Worm (Caenorhabditis elegans): ENCODE data around the gene jmjd-4.

jmjd-4 gene

DNA sequence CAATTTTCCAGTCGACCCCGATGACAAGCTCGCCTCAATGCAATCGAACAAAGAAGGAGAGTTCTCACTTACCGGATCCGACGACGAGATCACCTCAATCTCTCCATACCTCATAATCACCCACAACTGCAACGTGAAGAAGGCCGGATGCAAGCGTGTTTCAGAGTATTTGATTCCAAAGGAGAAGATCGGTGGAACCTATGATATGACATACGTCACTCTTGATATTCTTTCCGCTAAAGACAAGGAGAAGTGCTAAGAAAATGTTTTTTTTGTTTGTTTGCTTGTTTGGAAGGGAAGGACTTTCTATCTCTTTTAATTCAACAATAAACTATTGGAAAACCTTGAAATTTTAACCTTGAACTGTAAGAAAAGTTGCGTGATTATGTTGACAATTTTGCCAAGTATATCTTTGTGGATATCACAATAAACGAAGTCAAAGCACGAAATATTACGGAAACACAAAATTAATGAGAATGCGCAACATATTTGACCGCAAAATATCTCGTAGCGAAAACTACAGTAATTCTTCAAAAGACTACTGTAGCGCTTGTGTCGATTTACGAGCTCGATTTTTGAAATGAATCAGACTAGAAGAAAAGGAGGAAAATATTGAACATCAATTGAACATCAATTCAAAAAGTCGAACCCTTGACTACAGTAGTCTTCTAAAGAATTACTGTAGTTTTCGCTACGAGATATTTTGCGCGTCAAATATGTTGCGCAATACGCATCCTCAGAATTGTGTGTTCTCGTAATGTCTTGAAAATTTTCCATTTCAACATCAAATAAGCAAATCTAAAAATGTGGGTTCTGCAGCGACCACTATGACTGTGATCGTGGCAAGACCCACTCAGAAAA lies 5.4 kb upstream of the jmjd-4 start:
- TF ChIP-seq hmbx-1 (tag; optimal IDR thresholded peaks at IDR 0.05) (no peak), scrt-1 (GFP tag; IDR thresholded peaks at IDR 0.05) (no peak), F13C5.2 (tag; optimal IDR thresholded peaks at IDR 0.05) (no peak), ama-1 (optimal IDR thresholded peaks at IDR 0.05) (no peak)

DNA sequence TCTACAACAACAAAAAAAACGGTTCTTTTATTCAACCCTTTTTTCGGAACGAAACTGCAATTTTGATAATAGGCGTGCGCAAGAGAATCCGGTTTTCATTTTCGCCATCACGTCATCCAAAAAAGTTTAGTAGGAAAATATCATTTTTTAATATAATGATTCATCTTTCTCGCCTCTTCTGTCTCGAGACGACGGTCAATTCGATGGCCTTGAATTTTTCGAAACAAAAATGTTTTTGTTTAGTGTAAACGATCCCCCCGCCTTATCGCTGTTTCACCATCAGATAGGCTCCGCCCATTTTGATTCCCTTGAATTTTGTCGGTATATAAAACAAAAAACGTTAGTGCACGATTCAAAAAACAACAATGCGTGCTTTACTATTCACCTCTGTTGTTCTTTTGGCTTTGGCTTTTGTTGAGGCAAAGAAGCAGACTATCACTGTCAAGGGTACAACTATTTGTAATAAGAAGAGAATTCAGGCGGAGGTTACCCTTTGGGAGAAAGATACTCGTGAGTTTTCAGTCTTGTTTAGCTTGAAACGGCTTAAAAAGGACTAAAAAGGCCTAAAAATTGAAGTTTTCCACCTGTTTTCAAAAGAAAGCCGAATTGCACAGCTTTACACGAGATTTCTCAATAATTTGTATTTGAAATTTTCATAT lies 3.8 kb upstream of the jmjd-4 start, which contains the start of gene ttr-15:
ttr-15 (plus strand) TSS at position 340 of the 659 bp plus-strand sequence.
- TF ChIP-seq hnd-1 (tag; optimal IDR thresholded peaks at IDR 0.05) (no peak), F13C5.2 (tag; optimal IDR thresholded peaks at IDR 0.05) (no peak), ceh-36 (tag; optimal IDR thresholded peaks at IDR 0.05) (no peak)

DNA sequence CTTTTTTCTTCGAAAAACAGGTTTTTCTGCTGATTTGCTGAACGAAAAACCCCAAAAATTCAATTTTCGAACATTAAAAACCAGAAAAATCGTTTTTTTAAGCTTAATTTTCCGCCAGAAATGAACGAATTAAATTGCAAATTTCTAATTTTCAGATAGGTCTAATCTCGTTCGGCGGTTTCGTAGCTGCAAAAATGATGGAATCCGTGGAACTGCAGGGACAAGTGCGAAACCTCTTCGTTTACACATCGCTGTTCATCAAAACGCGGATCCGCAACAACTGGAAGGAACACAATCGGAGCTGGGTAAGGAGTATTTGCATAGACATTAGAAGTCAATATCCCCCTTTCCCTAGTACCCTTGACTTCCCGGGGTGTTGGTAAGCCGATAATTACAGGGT lies 2.3 kb upstream of the jmjd-4 start:
- TF ChIP-seq B0310.2 (tag; optimal IDR thresholded peaks at IDR 0.05) (no peak), aly-1 (tag; optimal IDR thresholded peaks at IDR 0.05) (no peak), ama-1 (optimal IDR thresholded peaks at IDR 0.05) (no peak), ets-7 (tag; optimal IDR thresholded peaks at IDR 0.05) (no peak), hmg-4 (GFP tag; optimal IDR thresholded peaks at IDR 0.05) (no peak), ceh-13 (GFP tag; optimal IDR thresholded peaks at IDR 0.05) (no peak), pes-1 (GFP tag; IDR thresholded peaks at IDR 0.05) (no peak), tra-4 (tag; optimal IDR thresholded peaks at IDR 0.05) (no peak), scrt-1 (GFP tag; IDR thresholded peaks at IDR 0.05) (no peak), ceh-36 (tag; optimal IDR thresholded peaks at IDR 0.05) (no peak), F13C5.2 (tag; optimal IDR thresholded peaks at IDR 0.05) (no peak), hnd-1 (tag; optimal IDR thresholded peaks at IDR 0.05) (no peak), sea-1 (GFP tag; conservative IDR thresholded peaks at IDR 0.05) (no peak), tbx-11 (GFP tag; IDR thresholded peaks at IDR 0.05) (no peak), flt-1 (GFP tag; IDR thresholded peaks at IDR 0.05) (no peak), tbx-37 (GFP tag; conservative IDR thresholded peaks at IDR 0.05) (no peak), hmbx-1 (tag; optimal IDR thresholded peaks at IDR 0.05) (no peak)

DNA sequence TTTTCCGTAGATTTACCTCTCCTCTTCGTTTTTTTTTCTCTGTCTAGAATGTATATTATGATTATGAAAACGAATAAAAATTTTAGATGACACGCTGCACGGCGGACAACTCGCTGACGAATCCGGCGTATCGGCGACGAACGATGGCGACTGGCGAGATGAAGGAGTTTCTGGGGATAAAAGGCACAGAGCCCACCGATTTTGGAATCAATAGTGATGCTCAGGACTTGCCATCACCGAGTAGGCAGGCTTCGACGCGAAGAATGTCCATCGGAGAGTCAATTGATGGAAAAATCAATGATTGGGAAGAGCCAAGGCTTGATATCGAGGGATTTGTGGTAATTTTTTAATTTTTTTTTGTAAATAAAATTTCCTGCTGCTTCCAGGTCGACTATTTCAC lies 1.3 kb upstream of the jmjd-4 start, which contains the start of gene ced-9:
ced-9 (plus strand) TSS at position 87 of the 400 bp plus-strand sequence.
- TF ChIP-seq tra-4 (tag; optimal IDR thresholded peaks at IDR 0.05) (no peak), ets-7 (tag; optimal IDR thresholded peaks at IDR 0.05) (no peak), ceh-13 (GFP tag; optimal IDR thresholded peaks at IDR 0.05) (no peak), hmbx-1 (tag; optimal IDR thresholded peaks at IDR 0.05) (no peak), flt-1 (GFP tag; IDR thresholded peaks at IDR 0.05) (no peak), hnd-1 (tag; optimal IDR thresholded peaks at IDR 0.05) (no peak), scrt-1 (GFP tag; IDR thresholded peaks at IDR 0.05) (no peak), ama-1 (optimal IDR thresholded peaks at IDR 0.05) (no peak), aly-1 (tag; optimal IDR thresholded peaks at IDR 0.05) (no peak), B0310.2 (tag; optimal IDR thresholded peaks at IDR 0.05) (no peak), pes-1 (GFP tag; IDR thresholded peaks at IDR 0.05) (no peak), tbx-11 (GFP tag; IDR thresholded peaks at IDR 0.05) (no peak), sea-1 (GFP tag; conservative IDR thresholded peaks at IDR 0.05) (no peak), ceh-36 (tag; optimal IDR thresholded peaks at IDR 0.05) (no peak), F13C5.2 (tag; optimal IDR thresholded peaks at IDR 0.05) (no peak), tbx-37 (GFP tag; conservative IDR thresholded peaks at IDR 0.05) (no peak), hmg-4 (GFP tag; optimal IDR thresholded peaks at IDR 0.05) (no peak)

DNA sequence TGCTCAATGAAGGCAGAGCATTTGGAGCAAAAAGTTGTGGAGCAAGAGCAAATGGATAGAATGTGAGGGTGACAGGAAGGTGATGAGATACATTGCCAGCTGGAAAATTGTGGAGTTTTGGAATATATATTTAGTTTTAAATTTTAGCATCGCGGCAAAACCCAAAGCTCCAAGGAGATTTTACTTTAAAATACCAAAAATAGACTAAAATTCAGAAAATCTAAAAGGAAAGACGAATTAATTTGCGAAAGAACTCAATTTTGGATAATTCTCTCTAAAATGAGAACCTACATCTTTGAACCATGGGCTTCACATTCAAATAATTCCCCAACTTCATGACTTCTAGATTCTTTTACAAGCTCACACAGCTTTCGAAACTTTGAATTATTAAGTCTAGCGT lies 1.3 kb downstream of the jmjd-4 start, which contains the start of gene T07C4.12:
T07C4.12 (minus strand) TSS at position 101 of the 400 bp plus-strand sequence.
- TF ChIP-seq ceh-13 (GFP tag; optimal IDR thresholded peaks at IDR 0.05) (no peak), tbx-11 (GFP tag; IDR thresholded peaks at IDR 0.05) (no peak), flt-1 (GFP tag; IDR thresholded peaks at IDR 0.05) (no peak), ceh-36 (tag; optimal IDR thresholded peaks at IDR 0.05) (no peak), tbx-37 (GFP tag; conservative IDR thresholded peaks at IDR 0.05) (no peak), hmg-4 (GFP tag; optimal IDR thresholded peaks at IDR 0.05) (no peak), ets-7 (tag; optimal IDR thresholded peaks at IDR 0.05) (no peak), hmbx-1 (tag; optimal IDR thresholded peaks at IDR 0.05) (no peak), F13C5.2 (tag; optimal IDR thresholded peaks at IDR 0.05) (no peak), scrt-1 (GFP tag; IDR thresholded peaks at IDR 0.05) (no peak), B0310.2 (tag; optimal IDR thresholded peaks at IDR 0.05) (no peak), pes-1 (GFP tag; IDR thresholded peaks at IDR 0.05) (no peak), ama-1 (optimal IDR thresholded peaks at IDR 0.05) (no peak)

DNA sequence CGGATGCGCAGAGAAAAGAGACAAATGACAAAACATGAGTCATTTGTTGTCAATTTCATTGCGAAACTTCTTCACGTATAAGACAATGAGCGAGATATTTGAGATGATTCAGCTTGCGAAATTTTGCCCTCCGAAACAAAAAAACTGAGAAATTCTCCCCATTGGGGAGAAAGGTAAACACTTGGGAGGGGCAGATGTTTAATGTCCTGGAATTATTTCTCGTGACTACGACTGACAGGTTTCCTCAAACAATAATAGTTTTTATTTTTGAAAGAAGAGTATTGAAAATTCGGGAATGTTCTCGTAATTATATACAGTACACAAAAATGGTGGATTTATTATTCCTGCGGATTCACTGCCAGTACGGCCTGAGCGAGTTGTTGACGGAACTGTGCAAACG lies 2.6 kb downstream of the jmjd-4 start:
- TF ChIP-seq ets-7 (tag; optimal IDR thresholded peaks at IDR 0.05), result no peak
- TF ChIP-seq F13C5.2 (tag; optimal IDR thresholded peaks at IDR 0.05), result no peak
- TF ChIP-seq hmbx-1 (tag; optimal IDR thresholded peaks at IDR 0.05), result no peak
- TF ChIP-seq hnd-1 (tag; optimal IDR thresholded peaks at IDR 0.05), result no peak
- no peak for TF ChIP-seq tbx-11 (GFP tag; IDR thresholded peaks at IDR 0.05)
- TF ChIP-seq scrt-1 (GFP tag; IDR thresholded peaks at IDR 0.05), result no peak
- TF ChIP-seq flt-1 (GFP tag; IDR thresholded peaks at IDR 0.05), result no peak
- TF ChIP-seq tra-4 (tag; optimal IDR thresholded peaks at IDR 0.05), result no peak
- TF ChIP-seq tbx-37 (GFP tag; conservative IDR thresholded peaks at IDR 0.05), result no peak
- TF ChIP-seq ama-1 (optimal IDR thresholded peaks at IDR 0.05), result no peak
- no peak for TF ChIP-seq sea-1 (GFP tag; conservative IDR thresholded peaks at IDR 0.05)
- TF ChIP-seq aly-1 (tag; optimal IDR thresholded peaks at IDR 0.05), result no peak
- TF ChIP-seq pes-1 (GFP tag; IDR thresholded peaks at IDR 0.05), result no peak
- TF ChIP-seq ceh-13 (GFP tag; optimal IDR thresholded peaks at IDR 0.05), result no peak
- TF ChIP-seq hmg-4 (GFP tag; optimal IDR thresholded peaks at IDR 0.05), result no peak
- no peak for TF ChIP-seq B0310.2 (tag; optimal IDR thresholded peaks at IDR 0.05)
- no peak for TF ChIP-seq ceh-36 (tag; optimal IDR thresholded peaks at IDR 0.05)

All from whole organism, early embryonic.